Fruit fly (Drosophila melanogaster) S2 (cell line): ENCODE measurements around the gene CG42728.

ENCODE experiments used
- CG8478 ChIP-seq: fragments of >200 bp; optimal IDR thresholded peaks from 2 replicates; lab custom pipeline; 2018
- CTCF ChIP-seq, 2 experiments: fragments of >200 bp; optimal IDR thresholded peaks; 2 replicates each; lab custom pipeline; 2018

DNA sequence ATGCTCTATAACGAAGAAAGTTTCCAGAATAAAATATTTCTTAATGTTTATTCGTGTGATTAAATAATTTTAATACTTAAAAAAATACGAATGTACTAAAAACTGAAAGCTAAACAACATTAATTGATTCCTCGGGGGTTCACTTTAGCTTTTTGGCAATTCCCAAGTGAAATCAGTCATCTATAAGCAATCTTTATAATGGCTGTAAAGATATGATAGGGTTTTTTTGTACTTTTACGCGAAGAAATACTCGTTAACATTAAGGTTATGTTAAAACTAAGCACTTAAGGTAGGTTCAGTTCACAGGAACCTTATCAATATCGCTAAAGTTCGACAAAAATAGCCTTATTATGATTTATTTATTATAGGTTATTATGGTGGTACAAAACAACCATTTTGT lies 8.1 kb downstream of the CG42728 start:
- TF ChIP-seq CTCF (optimal IDR thresholded peaks at IDR 0.05; lab: Kevin White, UChicago) (no peak), CG8478 (lab: Kevin White, UChicago) (no peak)
